Fruit fly (Drosophila melanogaster): ENCODE results near the gene CG32260.

DNA sequence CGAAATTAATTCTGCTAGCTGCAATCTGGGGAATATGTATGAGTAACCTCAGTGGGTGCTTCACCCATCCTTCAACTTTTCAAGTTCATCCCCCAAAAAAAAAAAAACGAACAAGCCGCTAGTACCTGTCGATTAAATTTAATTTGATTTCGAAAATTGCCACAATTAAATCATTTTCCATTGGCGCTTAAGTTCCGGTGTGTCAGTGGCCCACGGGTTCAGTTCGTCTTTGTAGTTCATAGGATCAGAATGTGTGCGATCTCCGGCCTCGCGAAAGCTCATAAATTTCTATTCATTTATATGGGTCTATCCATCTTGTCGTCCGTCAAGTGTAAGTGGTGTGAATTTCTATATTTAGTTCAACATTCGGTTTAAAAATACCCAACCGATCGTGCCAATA lies at the start of gene CG32260:
- TF ChIP-seq Clk (GFP tag; optimal IDR thresholded peaks at IDR 0.05) = no peak
- TF ChIP-seq CG7101 (tag; optimal IDR thresholded peaks at IDR 0.05) = no peak
- TF ChIP-seq cic (GFP tag; optimal IDR thresholded peaks at IDR 0.05) = no peak
- no peak for TF ChIP-seq Crg-1 (GFP tag; optimal IDR thresholded peaks at IDR 0.05)
- no peak for TF ChIP-seq CG5204 (GFP tag; optimal IDR thresholded peaks at IDR 0.05)
- TF ChIP-seq kay (GFP tag; ENCODE audit: borderline replicate concordance) = no peak
- no peak for TF ChIP-seq Mnt (GFP tag; optimal IDR thresholded peaks at IDR 0.05)
- TF ChIP-seq cnc (optimal IDR thresholded peaks at IDR 0.05) = no peak
- no peak for TF ChIP-seq bab1 (GFP tag; optimal IDR thresholded peaks at IDR 0.05)
- no peak for TF ChIP-seq CG1620 (GFP tag; optimal IDR thresholded peaks at IDR 0.05)
